Worm (Caenorhabditis elegans): Measurements from ENCODE around the gene F17C11.11.

DNA sequence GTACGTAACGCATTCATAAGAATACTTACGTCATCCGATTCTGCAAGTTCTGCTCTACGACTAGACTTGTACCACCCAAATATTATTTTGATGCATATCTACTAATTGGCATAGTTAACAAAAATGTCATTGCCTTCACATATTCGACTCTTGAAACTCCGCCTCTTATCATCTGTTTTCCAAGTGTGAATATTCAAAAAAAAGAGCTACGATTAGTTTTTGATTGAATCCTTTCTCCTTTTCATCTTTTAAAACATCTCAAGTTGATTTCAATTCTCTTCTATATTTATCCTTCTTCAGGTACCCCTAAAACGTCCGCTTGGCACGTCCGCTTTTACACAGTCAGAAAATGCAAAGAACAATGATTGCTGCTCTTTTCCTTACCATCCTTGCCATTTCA is 9.3 kb upstream of the F17C11.11 start, which contains the start of gene F17C11.2:
- TF ChIP-seq flt-1 (GFP tag; IDR thresholded peaks at IDR 0.05) (no peak), med-1 (GFP tag; optimal IDR thresholded peaks at IDR 0.05; ENCODE audit: insufficient read depth) (no peak), ztf-29 (GFP tag; IDR thresholded peaks at IDR 0.05) (no peak), ztf-23 (GFP tag; IDR thresholded peaks at IDR 0.05) (no peak)

Measured in whole organism, midembryonic.